Worm (Caenorhabditis elegans) whole organism, mixed stage, embryonic: ENCODE results near the gene F32A5.8.

Source experiments
- M03D4.4 ChIP-seq: sonication (generic microtip); optimal IDR thresholded peaks from 2 replicates; lab custom pipeline; 2017; ENCODE audit warnings: mild to moderate bottlenecking, missing genetic modification characterization, missing compliant biosample characterization
- bed-3 ChIP-seq: fragments of 200-800 bp; sonication (Bioruptor generic); optimal IDR thresholded peaks from 3 replicates; lab custom pipeline; 2018; ENCODE audit warnings: mild to moderate bottlenecking, missing genetic modification characterization, moderate library complexity, missing compliant biosample characterization
- blmp-1 ChIP-seq: fragments of 150-350 bp; optimal IDR thresholded peaks from 2 replicates; lab custom pipeline; 2014; ENCODE audit warnings: missing biosample characterization, missing genetic modification characterization
- ceh-39 ChIP-seq: fragments of 150-350 bp; optimal IDR thresholded peaks from 2 replicates; lab custom pipeline; 2014; ENCODE audit warnings: missing biosample characterization, missing genetic modification characterization
- ceh-43 ChIP-seq: fragments of 200-800 bp; sonication (Bioruptor generic); optimal IDR thresholded peaks from 2 replicates; lab custom pipeline; 2018; ENCODE audit warnings: mild to moderate bottlenecking, missing genetic modification characterization, moderate library complexity, missing compliant biosample characterization
- ceh-83 ChIP-seq: fragments of 200-800 bp; sonication (Bioruptor generic); optimal IDR thresholded peaks from 2 replicates; lab custom pipeline; 2018; ENCODE audit warnings: mild to moderate bottlenecking, missing genetic modification characterization, missing compliant biosample characterization
- ces-1 ChIP-seq: fragments of 150-350 bp; optimal IDR thresholded peaks from 2 replicates; lab custom pipeline; 2014; ENCODE audit warnings: missing biosample characterization, missing genetic modification reagents, missing genetic modification characterization
- cnd-1 ChIP-seq: fragments of 200-800 bp; sonication (Bioruptor generic); optimal IDR thresholded peaks from 2 replicates; lab custom pipeline; 2018; ENCODE audit warnings: mild to moderate bottlenecking, missing genetic modification characterization, missing compliant biosample characterization
- elt-1 ChIP-seq: sonication (generic microtip); optimal IDR thresholded peaks from 2 replicates; lab custom pipeline; 2017; ENCODE audit warnings: missing genetic modification characterization, mild to moderate bottlenecking, missing compliant biosample characterization, antibody characterized with exemption, moderate library complexity, borderline replicate concordance; ENCODE audit not compliant: insufficient read depth
- elt-3 ChIP-seq: fragments of 150-350 bp; optimal IDR thresholded peaks from 2 replicates; lab custom pipeline; 2014; ENCODE audit warnings: missing biosample characterization, missing genetic modification characterization
- flh-1 ChIP-seq: fragments of 200-800 bp; sonication (Bioruptor generic); optimal IDR thresholded peaks from 2 replicates; lab custom pipeline; 2018; ENCODE audit warnings: mild to moderate bottlenecking, missing genetic modification characterization, moderate library complexity, missing compliant biosample characterization
- ham-2 ChIP-seq: fragments of 200-800 bp; sonication (Bioruptor generic); optimal IDR thresholded peaks from 2 replicates; lab custom pipeline; 2018; ENCODE audit warnings: mild to moderate bottlenecking, missing genetic modification characterization, missing compliant biosample characterization
- hlh-1 ChIP-seq: fragments of 150-350 bp; optimal IDR thresholded peaks from 2 replicates; lab custom pipeline; 2014; ENCODE audit warnings: missing biosample characterization, missing genetic modification reagents, missing genetic modification characterization
- lin-13 ChIP-seq: fragments of 150-350 bp; optimal IDR thresholded peaks from 2 replicates; lab custom pipeline; 2014; ENCODE audit warnings: missing biosample characterization, missing genetic modification characterization
- lsy-2 ChIP-seq: fragments of 150-350 bp; optimal IDR thresholded peaks from 2 replicates; lab custom pipeline; 2014; ENCODE audit warnings: missing biosample characterization, missing genetic modification characterization
- mab-5 ChIP-seq: fragments of 150-350 bp; optimal IDR thresholded peaks from 2 replicates; lab custom pipeline; 2014; ENCODE audit warnings: missing biosample characterization, missing genetic modification characterization
- mep-1 ChIP-seq: fragments of 150-350 bp; optimal IDR thresholded peaks from 2 replicates; lab custom pipeline; 2017; ENCODE audit warnings: missing biosample characterization, missing genetic modification reagents, missing genetic modification characterization, inconsistent platforms
- mls-2 ChIP-seq: sonication (generic microtip); optimal IDR thresholded peaks from 2 replicates; lab custom pipeline; 2016; ENCODE audit warnings: mild to moderate bottlenecking, missing genetic modification characterization, moderate library complexity, missing compliant biosample characterization
- nhr-12 ChIP-seq: fragments of 150-350 bp; optimal IDR thresholded peaks from 2 replicates; lab custom pipeline; 2014; ENCODE audit warnings: missing biosample characterization, missing genetic modification characterization
- nhr-2 ChIP-seq: fragments of 150-350 bp; optimal IDR thresholded peaks from 2 replicates; lab custom pipeline; 2014; ENCODE audit warnings: missing biosample characterization, missing genetic modification characterization
- nhr-237 ChIP-seq: fragments of 150-350 bp; optimal IDR thresholded peaks from 2 replicates; lab custom pipeline; 2014; ENCODE audit warnings: missing biosample characterization, missing genetic modification characterization
- nhr-28 ChIP-seq: fragments of 150-350 bp; optimal IDR thresholded peaks from 2 replicates; lab custom pipeline; 2014; ENCODE audit warnings: missing biosample characterization, missing genetic modification characterization
- nhr-76 ChIP-seq: sonication (generic microtip); optimal IDR thresholded peaks from 2 replicates; lab custom pipeline; 2017; ENCODE audit warnings: missing biosample characterization, missing genetic modification characterization
- sem-2 ChIP-seq: fragments of 200-800 bp; sonication (Bioruptor generic); optimal IDR thresholded peaks from 2 replicates; lab custom pipeline; 2018; ENCODE audit warnings: mild to moderate bottlenecking, missing genetic modification characterization, missing compliant biosample characterization
- sptf-1 ChIP-seq: sonication (generic microtip); optimal IDR thresholded peaks from 2 replicates; lab custom pipeline; 2017; ENCODE audit warnings: mild to moderate bottlenecking, missing genetic modification characterization, moderate library complexity, missing compliant biosample characterization
- tbx-8 ChIP-seq: fragments of 200-800 bp; sonication (Bioruptor generic); optimal IDR thresholded peaks from 2 replicates; lab custom pipeline; 2018; ENCODE audit warnings: mild to moderate bottlenecking, missing genetic modification characterization, moderate library complexity, missing compliant biosample characterization
- unc-120 ChIP-seq: sonication (generic microtip); optimal IDR thresholded peaks from 2 replicates; lab custom pipeline; 2017; ENCODE audit warnings: missing genetic modification characterization, missing compliant biosample characterization; ENCODE audit not compliant: poor library complexity, severe bottlenecking
- unc-39 ChIP-seq: fragments of 150-350 bp; optimal IDR thresholded peaks from 2 replicates; lab custom pipeline; 2014; ENCODE audit warnings: missing biosample characterization, missing genetic modification characterization
- zip-8 ChIP-seq: fragments of 150-350 bp; optimal IDR thresholded peaks from 2 replicates; lab custom pipeline; 2014; ENCODE audit warnings: missing biosample characterization, missing genetic modification characterization
- ztf-11 ChIP-seq: fragments of 150-350 bp; optimal IDR thresholded peaks from 2 replicates; lab custom pipeline; 2014; ENCODE audit warnings: missing biosample characterization, missing genetic modification characterization

The F32A5.8 gene

DNA sequence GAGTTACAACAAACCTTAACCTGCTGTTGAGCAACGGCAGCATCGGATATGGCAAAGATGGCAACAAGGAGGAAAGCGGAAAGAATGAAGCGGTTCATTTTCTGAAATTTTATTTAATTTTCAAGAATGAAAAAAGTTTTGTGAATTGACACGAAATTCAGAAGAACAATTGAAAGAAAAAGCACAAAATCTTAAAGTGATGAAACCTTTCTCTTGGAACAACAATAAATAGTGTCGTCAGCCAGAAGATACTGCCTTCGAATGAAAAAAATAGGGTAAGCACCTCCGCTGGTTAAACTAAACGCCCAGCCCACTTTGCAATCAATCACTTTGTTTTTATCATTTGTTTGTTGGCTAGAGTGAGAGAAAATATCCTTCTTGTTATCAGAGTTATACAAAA lies 43.9 kb upstream of the F32A5.8 start, which contains the start of gene E04F6.9:
Gene E04F6.9, minus strand, starts transcription at position 101 of the 400 bp plus-strand sequence.
- TF ChIP-seq mep-1 (tag; lab: Kevin White, UChicago) = no peak
- no peak for TF ChIP-seq hlh-1
- no peak for TF ChIP-seq bed-3 (GFP tag; lab: Kevin White, UChicago)
- no peak for TF ChIP-seq elt-1 (tag; lab: Kevin White, UChicago)
- no peak for TF ChIP-seq nhr-76 (tag; lab: Kevin White, UChicago)
- TF ChIP-seq, all 35 proteins: peak for 0

DNA sequence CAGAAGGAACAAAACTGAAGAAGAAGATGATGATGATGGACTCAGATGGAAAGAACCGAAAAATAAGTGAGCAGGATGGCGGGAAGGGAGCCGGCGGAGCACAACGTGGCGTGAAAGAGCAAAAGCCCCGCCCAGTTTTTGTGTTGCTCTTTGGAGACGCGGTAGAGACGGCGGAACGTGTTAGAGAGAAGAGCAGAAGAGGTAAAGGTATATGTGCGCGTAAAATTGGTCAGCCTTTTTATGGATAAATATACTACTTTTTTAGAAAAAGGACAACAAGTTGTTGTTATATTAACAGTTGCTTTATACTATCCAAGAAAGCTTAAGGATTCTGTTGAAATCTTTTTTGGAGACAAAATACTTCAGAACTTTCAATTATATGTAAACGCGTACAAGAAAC lies 38.9 kb upstream of the F32A5.8 start, which contains the start of gene E04F6.10:
Gene E04F6.10, minus strand, starts transcription at position 101 of the 400 bp plus-strand sequence.
- no peak for TF ChIP-seq unc-39 (tag; lab: Kevin White, UChicago)
- TF ChIP-seq unc-120 (tag; lab: Kevin White, UChicago) = no peak
- TF ChIP-seq flh-1 = no peak
- no peak for TF ChIP-seq sem-2
- TF ChIP-seq mep-1 (tag; lab: Kevin White, UChicago) = no peak
- no peak for TF ChIP-seq ztf-11 (tag; lab: Kevin White, UChicago)
- TF ChIP-seq mls-2 (tag; lab: Kevin White, UChicago) = no peak
- TF ChIP-seq nhr-12 = no peak
- no peak for TF ChIP-seq cnd-1 (tag; lab: Kevin White, UChicago)
- no peak for TF ChIP-seq elt-3 (tag; lab: Kevin White, UChicago)
- no peak for TF ChIP-seq ces-1 (GFP tag; lab: Kevin White, UChicago)
- no peak for TF ChIP-seq tbx-8 (GFP tag; lab: Kevin White, UChicago)
- TF ChIP-seq lsy-2 (tag; lab: Kevin White, UChicago) = no peak

DNA sequence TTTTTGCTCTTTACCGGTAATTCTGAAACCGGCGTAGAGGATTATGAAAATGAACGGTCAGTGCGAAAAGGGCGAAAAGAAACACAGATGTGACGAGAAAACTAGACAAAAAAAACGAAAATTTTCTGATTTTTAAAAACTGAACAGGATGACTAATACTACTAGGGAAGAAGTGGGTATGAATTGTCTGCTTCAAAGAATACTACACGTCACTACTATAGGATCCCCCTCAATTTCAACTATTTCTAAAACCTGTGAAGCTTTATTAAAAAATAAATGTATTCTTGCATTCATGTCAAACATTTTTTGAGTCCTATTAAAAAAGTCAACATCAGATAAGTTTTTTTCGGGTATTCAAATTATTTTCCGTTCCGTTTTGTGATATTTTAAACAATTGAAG lies 31.8 kb upstream of the F32A5.8 start:
- TF ChIP-seq nhr-2 (tag; lab: Kevin White, UChicago) (no peak), bed-3 (GFP tag; lab: Kevin White, UChicago) (no peak), nhr-237 (no peak), unc-39 (tag; lab: Kevin White, UChicago) (no peak), lsy-2 (tag; lab: Kevin White, UChicago) (no peak), nhr-28 (no peak), hlh-1 (no peak), zip-8 (tag; lab: Kevin White, UChicago) (no peak), cnd-1 (tag; lab: Kevin White, UChicago) (no peak), ceh-43 (GFP tag; lab: Kevin White, UChicago) (no peak)
- TF ChIP-seq, all 35 proteins: peak for 0

DNA sequence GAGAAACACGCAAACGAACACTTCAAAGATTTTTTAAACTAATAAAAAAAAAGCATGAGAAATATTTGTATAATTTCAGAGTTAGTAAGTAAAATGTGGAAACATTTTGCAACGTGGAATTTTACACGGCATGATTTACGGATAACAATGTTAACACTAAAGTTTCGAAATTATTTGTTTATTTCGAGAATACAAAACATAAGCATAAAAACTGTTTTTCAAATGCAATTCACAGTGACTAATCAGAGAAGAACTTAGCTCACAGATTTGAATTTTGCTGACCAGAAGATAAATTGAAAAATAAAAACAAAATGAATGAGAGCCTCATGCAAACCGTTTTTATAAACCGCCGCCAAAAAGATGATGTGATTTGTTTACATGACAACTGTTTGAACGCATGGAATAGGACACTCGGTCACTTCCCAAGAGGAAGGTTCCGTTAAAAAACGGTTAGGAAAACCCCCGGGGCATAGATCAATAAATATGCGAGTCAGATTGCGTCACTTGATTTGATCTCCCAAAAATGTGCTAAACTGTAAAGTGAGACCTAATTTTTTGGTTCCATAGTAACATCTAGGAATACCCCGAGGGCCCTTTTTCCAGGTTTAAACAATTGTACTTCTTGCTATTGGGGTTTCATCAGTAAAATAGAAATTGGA lies 29.9 kb upstream of the F32A5.8 start, which contains the start of gene clh-3:
Gene clh-3, minus strand, starts transcription at position 51 of the 659 bp plus-strand sequence.
- TF ChIP-seq lin-13 (tag; lab: Kevin White, UChicago) (no peak), lsy-2 (tag; lab: Kevin White, UChicago) (no peak), nhr-76 (tag; lab: Kevin White, UChicago) (no peak), ham-2 (GFP tag; lab: Kevin White, UChicago) (no peak), ceh-39 (no peak), sptf-1 (tag; lab: Kevin White, UChicago) (no peak), unc-39 (tag; lab: Kevin White, UChicago) (no peak)

DNA sequence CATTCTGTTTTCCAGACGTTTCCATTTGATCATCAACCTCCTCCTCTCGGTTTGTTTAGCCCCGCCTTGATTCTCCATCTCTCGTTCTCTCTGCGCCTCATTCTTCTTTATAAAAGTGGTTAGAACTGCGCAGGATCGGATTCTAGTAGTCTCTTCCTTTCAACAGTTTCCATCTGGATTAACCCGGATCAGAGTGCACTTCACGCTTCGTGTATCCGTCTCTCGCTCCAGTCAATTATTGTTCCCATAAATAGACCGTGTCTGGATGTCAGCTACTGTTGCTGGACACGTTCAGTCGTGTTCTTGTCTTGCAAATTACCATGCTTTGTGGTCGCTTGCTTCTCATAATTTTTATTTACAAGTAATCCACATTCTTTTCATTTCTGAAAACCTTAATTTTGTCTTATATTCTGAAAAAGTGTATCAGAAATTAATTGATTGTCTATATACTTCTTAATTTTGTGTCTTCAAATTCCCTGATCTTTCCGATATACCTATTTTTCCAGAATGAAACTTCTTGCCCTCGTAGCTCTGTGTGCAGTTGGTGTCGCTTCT lies 27.2 kb upstream of the F32A5.8 start, which contains the start of gene F32A5.4:
Gene F32A5.4, plus strand, starts transcription at position 505 of the 555 bp plus-strand sequence.
- TF ChIP-seq nhr-76 (tag; lab: Kevin White, UChicago) = no peak
- TF ChIP-seq hlh-1 = no peak
- no peak for TF ChIP-seq ztf-11 (tag; lab: Kevin White, UChicago)
- no peak for TF ChIP-seq M03D4.4 (tag; lab: Kevin White, UChicago)
- no peak for TF ChIP-seq elt-3 (tag; lab: Kevin White, UChicago)
- TF ChIP-seq sptf-1 (tag; lab: Kevin White, UChicago) = no peak

DNA sequence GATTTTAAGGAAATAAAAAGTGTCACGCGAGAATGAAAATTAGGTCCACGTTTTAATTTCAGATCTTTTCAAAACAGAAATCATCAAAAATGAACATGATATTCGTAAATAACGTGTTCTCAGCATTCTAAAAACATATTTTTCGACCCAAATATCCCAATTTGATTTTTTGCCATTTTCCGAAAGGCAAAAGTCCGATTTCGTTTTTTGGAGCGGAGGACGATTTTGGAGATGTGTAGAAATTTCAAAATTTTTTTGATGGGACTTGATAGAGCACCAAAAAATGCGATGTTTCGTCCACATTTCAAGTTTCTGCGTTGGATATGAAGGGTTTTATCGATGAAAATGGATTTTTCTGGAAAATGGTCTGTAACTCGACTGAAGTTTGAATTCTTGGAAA lies 25.2 kb upstream of the F32A5.8 start:
- no peak for TF ChIP-seq lin-13 (tag; lab: Kevin White, UChicago)
- TF ChIP-seq flh-1 = no peak
- TF ChIP-seq mab-5 (tag; lab: Kevin White, UChicago) = no peak
- no peak for TF ChIP-seq elt-3 (tag; lab: Kevin White, UChicago)
- no peak for TF ChIP-seq blmp-1 (tag; lab: Kevin White, UChicago)
- no peak for TF ChIP-seq mep-1 (tag; lab: Kevin White, UChicago)
- TF ChIP-seq sptf-1 (tag; lab: Kevin White, UChicago) = no peak
- TF ChIP-seq ceh-83 (GFP tag; lab: Kevin White, UChicago) = no peak
- no peak for TF ChIP-seq mls-2 (tag; lab: Kevin White, UChicago)
